Worm (Caenorhabditis elegans): Measurements from ENCODE around the gene mma-1.

The mma-1 gene

DNA sequence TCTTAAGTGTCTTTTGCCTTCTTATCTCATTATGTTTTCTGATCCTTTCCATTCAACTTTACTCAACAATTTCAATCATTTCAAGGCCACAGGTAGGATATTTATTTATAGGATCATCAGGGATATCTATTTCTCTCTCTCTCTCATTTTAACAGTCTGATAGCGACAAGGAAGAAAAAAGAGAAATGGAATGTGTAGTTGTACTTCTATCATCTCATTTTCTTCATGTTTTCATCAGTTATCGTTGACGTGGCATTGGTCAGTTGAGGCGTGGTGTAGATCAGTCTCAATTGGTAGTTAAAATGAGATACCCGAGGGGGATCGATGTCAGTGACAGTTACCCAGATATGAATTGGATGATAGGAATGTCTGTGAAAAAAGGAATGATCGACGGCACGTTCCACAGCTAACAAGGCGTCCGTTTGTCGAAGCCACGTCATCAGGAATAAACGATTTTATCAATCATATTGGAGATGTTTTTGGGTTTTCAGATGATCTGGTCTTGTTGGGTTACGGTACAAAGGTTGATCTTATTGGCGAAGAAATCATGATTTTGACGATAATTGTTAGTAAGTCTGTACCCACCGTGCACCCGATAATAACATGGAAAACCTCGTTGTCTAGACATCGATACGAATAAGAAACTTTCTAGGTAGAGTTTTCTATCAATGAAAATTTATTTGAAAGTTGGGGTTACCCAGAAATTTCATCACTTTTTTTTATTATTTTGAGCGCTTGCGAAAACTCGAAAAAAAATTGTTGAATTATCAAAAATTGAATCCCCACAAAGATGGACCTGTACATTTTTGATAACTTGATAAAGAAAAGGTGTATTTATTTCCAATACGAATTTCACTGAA lies 41.7 kb downstream of the mma-1 start (continued):
- TF ChIP-seq nhr-41 (GFP tag; IDR thresholded peaks at IDR 0.05) (no peak), lin-38 (GFP tag; IDR thresholded peaks at IDR 0.05) (no peak), mdl-1 (tag; optimal IDR thresholded peaks at IDR 0.05) (peak in 1 of 2 experiments; percentile 70), dve-1 (tag; optimal IDR thresholded peaks at IDR 0.05; ENCODE audit: insufficient read depth) (peak; percentile 12), cey-2 (tag; optimal IDR thresholded peaks at IDR 0.05; ENCODE audit: borderline replicate concordance, insufficient read depth) (no peak), unc-62 (GFP tag; optimal IDR thresholded peaks at IDR 0.05 in 1 of 2) (peak in 1 of 2 experiments; percentile 88), unc-62 (tag; optimal IDR thresholded peaks at IDR 0.05) (no peak), nhr-76 (tag; optimal IDR thresholded peaks at IDR 0.05) (no peak), lin-39 (tag; optimal IDR thresholded peaks at IDR 0.05) (no peak)

DNA sequence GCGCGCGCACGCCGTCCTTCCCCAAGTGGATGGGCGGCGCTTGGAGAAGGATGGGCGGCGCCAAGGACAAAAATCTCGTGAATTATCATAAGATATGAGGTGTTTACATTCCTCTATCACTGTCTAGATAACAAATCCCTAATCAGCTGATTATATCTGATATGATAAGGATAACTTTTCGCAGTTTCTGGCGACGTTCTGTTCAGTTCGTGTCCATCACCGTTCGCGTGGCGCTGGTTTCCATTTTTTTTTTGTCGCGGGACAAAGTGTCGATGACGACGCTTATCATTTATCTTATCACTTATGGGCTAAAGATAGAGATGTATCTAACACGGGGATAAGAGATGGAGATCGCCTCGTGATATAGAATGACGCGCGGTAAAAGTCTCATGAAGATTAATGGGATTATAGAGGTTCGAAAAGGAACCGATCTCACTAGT lies 42.8 kb downstream of the mma-1 start:
- TF ChIP-seq nhr-237 (tag; optimal IDR thresholded peaks at IDR 0.05) (no peak), ctbp-1 (GFP tag; IDR thresholded peaks at IDR 0.05) (peak; percentile 32; the same call in 1 of the 2 replicates), ces-1 (GFP tag; optimal IDR thresholded peaks at IDR 0.05) (no peak), mep-1 (tag; optimal IDR thresholded peaks at IDR 0.05) (peak; percentile 19), gei-8 (GFP tag; optimal IDR thresholded peaks at IDR 0.05) (peak; percentile 12), dmd-6 (GFP tag; IDR thresholded peaks at IDR 0.05) (peak; percentile 56), cey-2 (tag; optimal IDR thresholded peaks at IDR 0.05; ENCODE audit: borderline replicate concordance, insufficient read depth) (peak; percentile 15), hlh-30 (tag; optimal IDR thresholded peaks at IDR 0.05; ENCODE audit: insufficient read depth) (peak; percentile 79), set-16 (GFP tag; IDR thresholded peaks at IDR 0.05) (0 out of 2 replicates have a peak, but pooled peaks have one; percentile 16), nhr-77 (tag; optimal IDR thresholded peaks at IDR 0.05) (no peak), mxl-3 (GFP tag; optimal IDR thresholded peaks at IDR 0.05) (peak; percentile 41), F49E8.2 (tag; optimal IDR thresholded peaks at IDR 0.05; ENCODE audit: borderline replicate concordance) (no peak), lsy-2 (tag; optimal IDR thresholded peaks at IDR 0.05) (peak in 1 of 2 experiments; percentile 38), unc-62 (GFP tag; optimal IDR thresholded peaks at IDR 0.05 in 1 of 2) (peak in 1 of 2 experiments; percentile 93), unc-62 (tag; optimal IDR thresholded peaks at IDR 0.05) (no peak), aly-2 (tag; optimal IDR thresholded peaks at IDR 0.05) (no peak), nhr-28 (tag; optimal IDR thresholded peaks at IDR 0.05) (peak; percentile 76), tra-1 (GFP tag; IDR thresholded peaks at IDR 0.05) (0 out of 2 replicates have a peak, but pooled peaks have one; percentile 19), nhr-48 (tag; optimal IDR thresholded peaks at IDR 0.05) (peak; percentile 95), nhr-41 (GFP tag; IDR thresholded peaks at IDR 0.05) (no peak), mdl-1 (tag; optimal IDR thresholded peaks at IDR 0.05) (peak; percentile 34 to 82), lin-29 (GFP tag; IDR thresholded peaks at IDR 0.05) (0 out of 2 replicates have a peak, but pooled peaks have one; percentile 17), aha-1 (tag) (peak; percentile 83), hlh-11 (tag; optimal IDR thresholded peaks at IDR 0.05) (peak; percentile 91), nhr-11 (tag; optimal IDR thresholded peaks at IDR 0.05) (no peak), duxl-1 (tag; optimal IDR thresholded peaks at IDR 0.05; ENCODE audit: poor library complexity) (no peak), ceh-20 (GFP tag; IDR thresholded peaks at IDR 0.05) (peak; percentile 24; the same call in 1 of the 2 replicates)

DNA sequence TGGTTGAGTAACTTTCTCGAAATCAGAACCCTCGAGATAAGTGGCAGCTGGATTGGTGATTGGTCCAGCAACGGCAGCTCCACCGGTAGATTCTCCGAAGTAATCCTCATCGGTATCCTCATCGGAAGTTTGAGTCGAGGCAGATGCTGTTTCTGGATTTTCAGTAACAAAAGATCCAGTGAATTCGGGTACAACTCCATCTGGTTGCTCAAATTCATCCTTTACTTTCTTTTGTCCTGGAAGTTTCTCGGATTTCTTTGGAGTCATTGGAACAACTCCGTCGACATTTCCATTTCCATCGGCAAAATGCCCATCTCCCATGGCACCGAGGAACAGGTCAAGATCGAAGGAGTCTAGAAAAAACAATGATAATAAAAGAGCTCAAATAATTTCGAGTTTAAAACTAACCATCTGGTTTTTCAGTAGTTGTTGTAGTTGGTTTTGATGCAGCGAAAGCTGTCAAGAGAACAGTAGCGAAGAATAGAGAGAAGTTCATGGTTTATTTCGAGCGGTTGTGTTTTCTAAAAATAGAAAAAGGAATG lies 43.4 kb downstream of the mma-1 start, which contains the start of gene F45D3.4:
F45D3.4 (minus strand) TSS at position 521 of the 542 bp plus-strand sequence.
- peak; percentile 55; the same call in 1 of the 2 replicates for TF ChIP-seq egl-43 (GFP tag; IDR thresholded peaks at IDR 0.05)
- TF ChIP-seq Y48G9A.11 (GFP tag; IDR thresholded peaks at IDR 0.05): 0 out of 2 replicates have a peak, but pooled peaks have one; percentile 12
- peak; percentile 87 for TF ChIP-seq ama-1 (optimal IDR thresholded peaks at IDR 0.05)
- TF ChIP-seq R02D3.7 (tag; optimal IDR thresholded peaks at IDR 0.05): no peak
- TF ChIP-seq attf-4 (tag; optimal IDR thresholded peaks at IDR 0.05): no peak
- no peak for TF ChIP-seq spr-1 (tag; optimal IDR thresholded peaks at IDR 0.05)
- no peak for TF ChIP-seq pha-4 (GFP tag; IDR thresholded peaks at IDR 0.05)
- TF ChIP-seq pha-4 (tag; optimal IDR thresholded peaks at IDR 0.05): no peak
- TF ChIP-seq mes-2 (tag; optimal IDR thresholded peaks at IDR 0.05; ENCODE audit: poor library complexity, severe bottlenecking): no peak
- peak; percentile 10; the same call in 1 of the 2 replicates for TF ChIP-seq T26A8.4 (GFP tag; IDR thresholded peaks at IDR 0.05)
- no peak for TF ChIP-seq rbr-2 (tag; optimal IDR thresholded peaks at IDR 0.05)
- TF ChIP-seq ces-1 (GFP tag; optimal IDR thresholded peaks at IDR 0.05): no peak
- peak; percentile 6 for TF ChIP-seq mep-1 (tag; optimal IDR thresholded peaks at IDR 0.05)
- TF ChIP-seq aha-1 (tag): peak; percentile 98
- no peak for TF ChIP-seq fkh-10 (GFP tag; optimal IDR thresholded peaks at IDR 0.05)
- TF ChIP-seq lin-13 (GFP tag; optimal IDR thresholded peaks at IDR 0.05): no peak

All from whole organism, L4 larva.